Worm (Caenorhabditis elegans): ENCODE data around the gene bcf-1.

The bcf-1 gene

DNA sequence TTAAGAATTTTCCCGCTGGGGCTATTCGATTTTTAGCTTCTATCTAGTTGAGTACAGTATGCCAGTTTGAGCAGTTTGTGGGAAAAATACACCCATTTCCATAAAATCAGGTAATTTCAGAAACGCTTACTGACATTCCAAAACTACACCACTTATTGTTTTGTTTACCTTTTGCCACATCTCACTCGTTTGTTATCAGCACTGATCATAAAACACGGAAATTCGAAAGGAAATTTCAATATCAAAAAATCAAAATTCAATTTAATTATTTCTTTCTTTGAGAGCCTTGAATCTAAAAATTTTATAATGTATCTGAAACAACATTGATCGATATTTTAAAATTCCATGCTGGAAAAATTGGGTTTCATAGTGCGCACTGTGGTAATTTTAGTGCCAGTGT, 8.1 kb downstream of the bcf-1 start (continued):
- TF ChIP-seq daf-8 (GFP tag; IDR thresholded peaks at IDR 0.05): no peak
- TF ChIP-seq ceh-28 (tag; optimal IDR thresholded peaks at IDR 0.05): no peak
- no peak for TF ChIP-seq unc-130 (GFP tag; optimal IDR thresholded peaks at IDR 0.05)
- no peak for TF ChIP-seq F26F4.8 (GFP tag; conservative IDR thresholded peaks at IDR 0.05)
- no peak for TF ChIP-seq gei-8 (GFP tag; optimal IDR thresholded peaks at IDR 0.05)
- no peak for TF ChIP-seq snpc-1.2 (GFP tag; IDR thresholded peaks at IDR 0.05)
- no peak for TF ChIP-seq nhr-25 (tag; optimal IDR thresholded peaks at IDR 0.05; ENCODE audit: borderline replicate concordance, insufficient read depth)
- TF ChIP-seq dmd-8 (GFP tag; IDR thresholded peaks at IDR 0.05): no peak
- TF ChIP-seq saeg-2 (GFP tag; IDR thresholded peaks at IDR 0.05): no peak
- TF ChIP-seq ZK337.2 (GFP tag; IDR thresholded peaks at IDR 0.05): no peak
- TF ChIP-seq dve-1 (tag; optimal IDR thresholded peaks at IDR 0.05; ENCODE audit: insufficient read depth): peak; percentile 41
- TF ChIP-seq lin-29 (GFP tag; IDR thresholded peaks at IDR 0.05): no peak
- TF ChIP-seq ztf-11 (tag; optimal IDR thresholded peaks at IDR 0.05): no peak
- TF ChIP-seq jun-1 (tag; optimal IDR thresholded peaks at IDR 0.05): no peak
- no peak for TF ChIP-seq nhr-237 (tag; optimal IDR thresholded peaks at IDR 0.05)
- no peak for TF ChIP-seq nhr-10 (tag; optimal IDR thresholded peaks at IDR 0.05)
- TF ChIP-seq zip-2 (tag; optimal IDR thresholded peaks at IDR 0.05): no peak
- no peak for TF ChIP-seq mxl-3 (GFP tag; optimal IDR thresholded peaks at IDR 0.05)
- TF ChIP-seq D1046.2 (GFP tag; IDR thresholded peaks at IDR 0.05): no peak
- TF ChIP-seq mes-2 (tag; optimal IDR thresholded peaks at IDR 0.05; ENCODE audit: poor library complexity, severe bottlenecking): no peak
- peak; percentile 51 for TF ChIP-seq pqm-1 (tag; optimal IDR thresholded peaks at IDR 0.05)
- no peak for TF ChIP-seq lin-1 (GFP tag; IDR thresholded peaks at IDR 0.05)
- no peak for TF ChIP-seq zfp-2 (tag; optimal IDR thresholded peaks at IDR 0.05)
- no peak for TF ChIP-seq unc-39 (tag; optimal IDR thresholded peaks at IDR 0.05)
- TF ChIP-seq lir-3 (tag; optimal IDR thresholded peaks at IDR 0.05): no peak
- TF ChIP-seq F44E2.7 (GFP tag; IDR thresholded peaks at IDR 0.05): no peak
- TF ChIP-seq rbr-2 (tag; optimal IDR thresholded peaks at IDR 0.05): no peak
- TF ChIP-seq hlh-11 (tag; optimal IDR thresholded peaks at IDR 0.05): peak; percentile 1
- no peak for TF ChIP-seq sdz-12 (GFP tag; optimal IDR thresholded peaks at IDR 0.05)
- no peak for TF ChIP-seq mdt-29 (GFP tag; IDR thresholded peaks at IDR 0.05)
- no peak for TF ChIP-seq aha-1 (tag)

- TF ChIP-seq lin-1 (GFP tag; IDR thresholded peaks at IDR 0.05) (no peak), Y5F2A.4 (GFP tag; optimal IDR thresholded peaks at IDR 0.05) (no peak), tra-1 (GFP tag; IDR thresholded peaks at IDR 0.05) (no peak), mxl-3 (GFP tag; optimal IDR thresholded peaks at IDR 0.05) (no peak), nhr-10 (tag; optimal IDR thresholded peaks at IDR 0.05) (no peak), Y105C5A.15 (GFP tag; IDR thresholded peaks at IDR 0.05) (no peak), mep-1 (tag; optimal IDR thresholded peaks at IDR 0.05) (no peak), T26A8.4 (GFP tag; IDR thresholded peaks at IDR 0.05) (no peak)
Measured at ce11 chrV:6399831-6400230, 8.8 kb downstream of the bcf-1 start, which contains the start of gene gfi-1. TSS of gene gfi-1 (minus strand) at chrV:6399931.

DNA sequence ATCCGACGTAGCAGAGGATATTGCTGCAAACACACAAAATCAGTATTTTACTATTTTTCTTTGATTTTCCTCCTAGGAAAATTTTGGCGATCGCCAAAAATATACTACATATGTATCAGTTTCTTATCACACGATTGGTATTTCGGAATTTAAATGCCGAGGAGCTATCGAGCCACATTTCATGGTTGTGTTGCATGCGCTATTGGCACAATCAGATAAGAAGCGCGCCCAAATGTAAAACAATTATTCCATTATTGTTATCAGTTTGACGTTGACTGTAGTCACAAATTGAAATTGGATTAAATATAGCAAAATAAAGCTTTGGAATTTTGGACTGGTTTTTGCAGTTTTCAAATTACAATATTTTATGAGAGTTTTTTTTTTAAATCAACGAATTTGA, 9.7 kb downstream of the bcf-1 start:
- peak; percentile 80 for TF ChIP-seq dve-1 (tag; optimal IDR thresholded peaks at IDR 0.05; ENCODE audit: insufficient read depth)
- peak; percentile 18 for TF ChIP-seq nhr-102 (tag; optimal IDR thresholded peaks at IDR 0.05)
- TF ChIP-seq php-3 (GFP tag; IDR thresholded peaks at IDR 0.05): peak; percentile 72
- no peak for TF ChIP-seq mep-1 (tag; optimal IDR thresholded peaks at IDR 0.05)
- no peak for TF ChIP-seq hlh-30 (tag; optimal IDR thresholded peaks at IDR 0.05; ENCODE audit: insufficient read depth)
- no peak for TF ChIP-seq ctbp-1 (GFP tag; IDR thresholded peaks at IDR 0.05)
- TF ChIP-seq hlh-11 (tag; optimal IDR thresholded peaks at IDR 0.05): peak; percentile 70
- TF ChIP-seq ceh-32 (tag; optimal IDR thresholded peaks at IDR 0.05; ENCODE audit: poor library complexity): no peak
- no peak for TF ChIP-seq dmd-9 (GFP tag; IDR thresholded peaks at IDR 0.05)
- peak; percentile 17 for TF ChIP-seq nhr-77 (tag; optimal IDR thresholded peaks at IDR 0.05)
- TF ChIP-seq zip-11 (GFP tag; IDR thresholded peaks at IDR 0.05): no peak
- TF ChIP-seq dmd-6 (GFP tag; IDR thresholded peaks at IDR 0.05): peak; percentile 80
- no peak for TF ChIP-seq Y48G9A.11 (GFP tag; IDR thresholded peaks at IDR 0.05)
- no peak for TF ChIP-seq nhr-25 (tag; optimal IDR thresholded peaks at IDR 0.05; ENCODE audit: borderline replicate concordance, insufficient read depth)
- no peak for TF ChIP-seq arid-1 (GFP tag; conservative IDR thresholded peaks at IDR 0.05)
- TF ChIP-seq nhr-28 (tag; optimal IDR thresholded peaks at IDR 0.05): peak; percentile 92
- TF ChIP-seq nhr-42 (GFP tag; IDR thresholded peaks at IDR 0.05): no peak
- no peak for TF ChIP-seq daf-16 (GFP tag; optimal IDR thresholded peaks at IDR 0.05)
- TF ChIP-seq daf-16 (tag; optimal IDR thresholded peaks at IDR 0.05): peak; percentile 77
